Worm (Caenorhabditis elegans) whole organism, young adult: Measurements from ENCODE around the gene cest-16.

Experiments used
- B0035.1 ChIP-seq: sonication (generic microtip); optimal IDR thresholded peaks from 2 replicates; lab custom pipeline; 2016; ENCODE audit warnings: missing genetic modification characterization, mild to moderate bottlenecking, missing compliant biosample characterization, missing genotype, missing genetic modification reagents
- B0261.1 ChIP-seq: sonication (generic microtip); optimal IDR thresholded peaks from 2 replicates; lab custom pipeline; 2016; ENCODE audit warnings: mild to moderate bottlenecking, missing genetic modification characterization, moderate library complexity, missing compliant biosample characterization
- F37B4.10 ChIP-seq: fragments of 200-800 bp; sonication (Bioruptor generic); IDR thresholded peaks from 2 replicates; pipeline ENCODE4 v1.3.6; 2022; ENCODE audit warnings: missing genetic modification characterization, missing compliant biosample characterization
- F55B11.4 ChIP-seq: sonication (generic microtip); optimal IDR thresholded peaks from 2 replicates; lab custom pipeline; 2016; ENCODE audit warnings: missing compliant biosample characterization, missing genetic modification characterization, borderline replicate concordance; ENCODE audit not compliant: insufficient read depth
- K12H6.12 ChIP-seq: fragments of 200-800 bp; sonication (Bioruptor generic); optimal IDR thresholded peaks from 2 replicates; lab custom pipeline; 2018; ENCODE audit warnings: mild to moderate bottlenecking, missing genetic modification characterization, missing compliant biosample characterization
- Y53F4B.3 ChIP-seq: fragments of 200-800 bp; sonication (Bioruptor generic); IDR thresholded peaks from 2 replicates; pipeline ENCODE4 v1.3.6; 2022; ENCODE audit warnings: missing genetic modification reagents, missing genetic modification characterization, missing compliant biosample characterization
- akir-1 ChIP-seq: fragments of 200-800 bp; sonication (Bioruptor generic); optimal IDR thresholded peaks from 2 replicates; lab custom pipeline; 2018; ENCODE audit warnings: mild to moderate bottlenecking, missing genetic modification characterization, moderate library complexity, missing compliant biosample characterization
- aptf-2 ChIP-seq: fragments of 200-800 bp; sonication (Bioruptor generic); conservative IDR thresholded peaks from 2 replicates; pipeline ENCODE4 v1.3.6; 2022; ENCODE audit warnings: missing genetic modification reagents, missing genetic modification characterization, missing compliant biosample characterization
- atf-7 ChIP-seq: sonication (generic microtip); optimal IDR thresholded peaks from 2 replicates; lab custom pipeline; 2017; ENCODE audit warnings: mild to moderate bottlenecking, missing genetic modification characterization, missing compliant biosample characterization
- bed-1 ChIP-seq: fragments of 200-800 bp; sonication (Bioruptor generic); IDR thresholded peaks from 2 replicates; pipeline ENCODE4 v1.3.6; 2022; ENCODE audit warnings: missing genetic modification reagents, missing genetic modification characterization, missing compliant biosample characterization
- bed-2 ChIP-seq: fragments of 200-800 bp; sonication (Bioruptor generic); IDR thresholded peaks from 2 replicates; pipeline ENCODE4 v1.3.6; 2022; ENCODE audit warnings: missing genetic modification reagents, missing genetic modification characterization, missing compliant biosample characterization
- ceh-58 ChIP-seq: fragments of 200-800 bp; sonication (Bioruptor generic); IDR thresholded peaks from 2 replicates; pipeline ENCODE4 v1.3.6; 2022; ENCODE audit warnings: missing genetic modification characterization, missing compliant biosample characterization
- ceh-79 ChIP-seq: sonication (generic microtip); optimal IDR thresholded peaks from 2 replicates; lab custom pipeline; 2017; ENCODE audit warnings: mild to moderate bottlenecking, missing genetic modification characterization, missing compliant biosample characterization
- ceh-91 ChIP-seq: fragments of 200-800 bp; sonication (Bioruptor generic); IDR thresholded peaks from 2 replicates; pipeline ENCODE4 v1.3.6; 2022; ENCODE audit warnings: missing genetic modification reagents, missing genetic modification characterization, missing compliant biosample characterization
- dpl-1 ChIP-seq: fragments of 150-350 bp; optimal IDR thresholded peaks from 2 replicates; lab custom pipeline; 2014; ENCODE audit warnings: missing biosample characterization, missing genetic modification reagents, missing genetic modification characterization
- ets-4 ChIP-seq: fragments of 200-800 bp; sonication (Bioruptor generic); optimal IDR thresholded peaks from 2 replicates; lab custom pipeline; 2018; ENCODE audit warnings: mild to moderate bottlenecking, missing genetic modification characterization, missing compliant biosample characterization
- fkh-3 ChIP-seq: sonication (generic microtip); optimal IDR thresholded peaks from 2 replicates; lab custom pipeline; 2016; ENCODE audit warnings: mild to moderate bottlenecking, missing genetic modification characterization, missing compliant biosample characterization
- hmg-1.2 ChIP-seq: fragments of 200-800 bp; sonication (Bioruptor generic); IDR thresholded peaks from 2 replicates; pipeline ENCODE4 v1.3.6; 2022; ENCODE audit warnings: missing genetic modification reagents, missing genetic modification characterization, missing compliant biosample characterization
- hsf-1 ChIP-seq: fragments of 200-800 bp; sonication (Bioruptor generic); IDR thresholded peaks from 2 replicates; pipeline ENCODE4 v1.3.6; 2022; ENCODE audit warnings: missing genetic modification reagents, missing genetic modification characterization, missing compliant biosample characterization
- let-607 ChIP-seq, 2 experiments: fragments of 200-800 bp in 1 of 2; sonication (Bioruptor generic) in 1 of 2; sonication (generic microtip) in 1 of 2; optimal IDR thresholded peaks; 2 replicates each; lab custom pipeline; 2016 to 2018; ENCODE audit warnings: mild to moderate bottlenecking in 2 of 2, missing compliant biosample characterization in 2 of 2, missing genetic modification characterization in 2 of 2, moderate library complexity in 2 of 2, missing genotype in 1 of 2
- lin-35 ChIP-seq, 3 experiments: fragments of 150-350 bp in 2 of 3; sonication (generic microtip) in 1 of 3; optimal IDR thresholded peaks; 2 replicates each; lab custom pipeline; 2014 to 2018; ENCODE audit warnings: missing biosample characterization in 3 of 3, missing genetic modification characterization in 3 of 3, missing genetic modification reagents in 3 of 3
- lin-40 ChIP-seq: sonication (generic microtip); optimal IDR thresholded peaks from 2 replicates; lab custom pipeline; 2016; ENCODE audit warnings: missing genetic modification characterization, mild to moderate bottlenecking, missing compliant biosample characterization, missing genotype, missing genetic modification reagents
- madf-10 ChIP-seq: sonication (generic microtip); optimal IDR thresholded peaks from 2 replicates; lab custom pipeline; 2016; ENCODE audit warnings: mild to moderate bottlenecking, missing genetic modification characterization, missing compliant biosample characterization
- nfya-1 ChIP-seq: sonication (generic microtip); optimal IDR thresholded peaks from 2 replicates; lab custom pipeline; 2017; ENCODE audit warnings: antibody characterized with exemption, missing compliant biosample characterization, missing genetic modification characterization, borderline replicate concordance; ENCODE audit not compliant: insufficient read depth
- nhr-120 ChIP-seq: fragments of 200-800 bp; sonication (Bioruptor generic); IDR thresholded peaks from 2 replicates; pipeline ENCODE4 v1.3.6; 2022; ENCODE audit warnings: missing genetic modification characterization, missing compliant biosample characterization
- rpc-1 ChIP-seq, 2 experiments: fragments of 150-350 bp in 1 of 2; sonication (generic microtip) in 1 of 2; optimal IDR thresholded peaks; 2 replicates each; lab custom pipeline; 2014 to 2018; ENCODE audit warnings: missing biosample characterization in 1 of 2, missing genetic modification characterization in 1 of 2, missing genetic modification reagents in 1 of 2, missing genotype in 1 of 2
- snpc-1.3 ChIP-seq: sonication (generic microtip); optimal IDR thresholded peaks from 2 replicates; lab custom pipeline; 2017; ENCODE audit warnings: missing genetic modification characterization, mild to moderate bottlenecking, missing compliant biosample characterization, antibody characterized with exemption, moderate library complexity, missing genotype, missing genetic modification reagents; ENCODE audit not compliant: insufficient read depth
- sptf-2 ChIP-seq: fragments of 200-800 bp; sonication (Bioruptor generic); optimal IDR thresholded peaks from 2 replicates; lab custom pipeline; 2018; ENCODE audit warnings: mild to moderate bottlenecking, missing genetic modification characterization, missing compliant biosample characterization
- ztf-6 ChIP-seq: fragments of 200-800 bp; sonication (Bioruptor generic); IDR thresholded peaks from 2 replicates; pipeline ENCODE4 v1.3.6; 2022; ENCODE audit warnings: missing genetic modification reagents, missing genetic modification characterization, missing compliant biosample characterization

Gene cest-16

DNA sequence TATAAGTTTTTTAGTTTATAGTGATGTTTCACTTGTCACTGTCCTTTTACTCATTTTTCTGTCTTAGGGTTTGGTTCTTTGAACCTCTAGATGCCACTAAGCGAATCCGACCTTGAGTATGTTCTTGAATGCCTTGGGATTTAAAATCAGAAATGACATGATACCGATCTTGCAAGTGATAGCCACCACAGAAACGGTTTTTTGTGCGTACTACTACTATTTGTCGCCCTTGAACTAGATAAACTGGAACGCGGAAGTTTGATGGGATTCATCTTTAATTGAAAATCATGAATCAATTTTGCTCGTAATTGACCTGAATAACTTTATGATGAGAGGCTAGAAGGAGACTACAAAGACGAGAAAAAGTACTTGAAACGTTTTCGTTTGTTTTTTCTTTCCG is 19.1 kb downstream of the cest-16 start:
- TF ChIP-seq dpl-1 (GFP tag; lab: Kevin White, UChicago) (no peak), snpc-1.3 (tag; lab: Kevin White, UChicago) (no peak), ceh-91 (GFP tag; lab: Robert Waterston, UW) (no peak), nfya-1 (tag; lab: Kevin White, UChicago) (no peak)

DNA sequence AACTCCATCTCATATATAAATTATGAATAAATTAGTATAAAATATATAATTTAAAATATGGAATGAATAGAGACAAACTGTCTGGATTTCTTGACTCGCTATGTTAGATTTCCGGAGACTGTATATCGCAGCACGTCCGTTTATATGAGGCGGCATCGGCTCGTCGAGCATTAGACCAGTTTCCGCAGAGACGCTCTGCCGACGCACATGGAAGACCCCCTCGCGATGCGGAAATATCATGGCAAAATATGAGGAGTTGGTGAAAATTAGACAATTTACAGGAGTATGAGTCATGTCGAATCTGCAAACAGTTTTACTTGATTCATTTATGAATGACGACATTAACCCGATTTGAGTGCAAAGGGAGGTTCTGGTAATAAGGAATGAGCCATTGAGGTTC is 19.8 kb downstream of the cest-16 start, which contains the start of gene chtb-3:
TSS of gene chtb-3 (minus strand) at position 101 of the 400 bp plus-strand sequence.
- no peak for TF ChIP-seq rpc-1 (optimal IDR thresholded peaks at IDR 0.05; lab: Kevin White, UChicago)
- no peak for TF ChIP-seq rpc-1 (tag; optimal IDR thresholded peaks at IDR 0.05; lab: Kevin White, UChicago)
- TF ChIP-seq madf-10 (tag; lab: Kevin White, UChicago) = no peak
- TF ChIP-seq F37B4.10 (GFP tag; lab: Robert Waterston, UW) = no peak
- no peak for TF ChIP-seq ets-4 (GFP tag; lab: Kevin White, UChicago)
- TF ChIP-seq B0035.1 (tag; lab: Kevin White, UChicago) = no peak
- no peak for TF ChIP-seq fkh-3 (tag; lab: Kevin White, UChicago)
- no peak for TF ChIP-seq hmg-1.2 (GFP tag; lab: Robert Waterston, UW)
- TF ChIP-seq F55B11.4 (tag; lab: Kevin White, UChicago) = no peak

DNA sequence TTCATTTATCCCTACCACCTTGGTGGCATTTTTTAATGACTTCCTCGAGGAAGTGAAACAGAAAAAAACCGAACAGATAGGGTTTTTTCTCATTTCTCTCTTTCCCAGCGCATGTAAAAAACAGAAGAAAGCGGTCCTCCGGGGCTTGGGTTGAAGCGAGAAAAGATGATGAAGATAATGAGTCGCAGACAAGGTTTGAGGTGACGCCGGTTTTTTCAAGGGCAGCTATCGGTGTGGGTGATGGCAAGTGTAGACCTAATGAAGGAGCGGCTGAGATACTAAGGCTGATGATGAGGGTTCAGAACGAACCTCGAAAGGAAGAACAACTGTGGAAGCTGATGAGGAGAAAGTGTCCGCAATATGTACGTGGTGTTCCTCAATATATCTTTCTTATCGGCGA is 21.1 kb downstream of the cest-16 start:
- 0 out of 2 replicates have a peak, but pooled peaks have one; percentile 17 for TF ChIP-seq hsf-1 (GFP tag; lab: Robert Waterston, UW)
- no peak for TF ChIP-seq ceh-79 (tag; lab: Kevin White, UChicago)

DNA sequence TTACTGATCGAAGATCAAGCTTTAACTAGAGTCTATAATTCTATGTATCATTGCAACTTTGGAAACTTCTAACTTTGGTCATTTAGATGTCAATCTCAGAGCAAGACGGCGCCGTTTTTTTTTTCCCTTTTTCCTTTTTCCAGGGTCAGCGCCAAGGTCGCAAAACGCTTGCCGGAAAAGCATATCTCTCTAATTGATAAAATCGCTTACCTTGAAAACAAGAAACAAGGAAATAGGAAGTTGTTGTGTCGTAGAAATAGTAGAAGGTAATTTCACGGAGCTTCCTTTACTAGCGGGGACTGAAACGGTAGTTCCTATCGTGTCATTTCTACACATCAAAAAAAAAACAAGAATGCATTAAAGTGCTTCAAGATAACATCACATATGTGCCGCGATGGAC is 21.6 kb downstream of the cest-16 start:
- TF ChIP-seq let-607 (tag; optimal IDR thresholded peaks at IDR 0.05; lab: Kevin White, UChicago) = no peak
- TF ChIP-seq bed-2 (GFP tag; lab: Robert Waterston, UW) = no peak
- TF ChIP-seq ceh-58 (GFP tag; lab: Robert Waterston, UW) = no peak
- TF ChIP-seq ceh-79 (tag; lab: Kevin White, UChicago) = no peak

DNA sequence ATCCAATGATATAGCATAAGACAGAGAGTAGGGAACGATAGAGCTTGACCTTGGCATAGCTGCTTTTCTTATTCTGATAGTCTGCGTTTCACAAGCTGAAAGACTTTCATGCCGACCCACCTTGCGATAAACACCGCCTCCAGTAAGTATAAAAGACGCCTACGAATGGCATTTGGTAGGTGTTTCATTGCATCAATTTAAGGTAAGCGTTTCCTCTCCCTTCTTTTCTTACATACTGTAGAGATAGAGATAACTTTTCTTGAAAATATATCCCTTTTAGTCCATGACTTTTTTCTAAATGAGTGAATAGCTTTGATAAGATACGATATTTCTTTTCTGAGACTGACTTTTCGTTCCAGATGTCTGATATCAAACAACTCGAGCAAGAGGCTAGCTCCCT is 23.4 kb downstream of the cest-16 start, which contains the start of gene col-167:
TSS of gene col-167 (plus strand) at position 360 of the 400 bp plus-strand sequence.
- TF ChIP-seq K12H6.12 (tag; lab: Kevin White, UChicago) = no peak
- TF ChIP-seq akir-1 (GFP tag; lab: Kevin White, UChicago) = no peak
- TF ChIP-seq Y53F4B.3 (GFP tag; lab: Robert Waterston, UW) = no peak
- no peak for TF ChIP-seq nhr-120 (GFP tag; lab: Robert Waterston, UW)
- no peak for TF ChIP-seq fkh-3 (tag; lab: Kevin White, UChicago)
- no peak for TF ChIP-seq ztf-6 (GFP tag; lab: Robert Waterston, UW)
- TF ChIP-seq atf-7 = no peak
- TF ChIP-seq lin-40 = no peak
- no peak for TF ChIP-seq B0261.1 (tag; lab: Kevin White, UChicago)
- no peak for TF ChIP-seq bed-1 (GFP tag; lab: Robert Waterston, UW)
- no peak for TF ChIP-seq sptf-2 (GFP tag; lab: Kevin White, UChicago)
- no peak for TF ChIP-seq aptf-2 (GFP tag; lab: Robert Waterston, UW)
- TF ChIP-seq lin-35 (GFP tag; optimal IDR thresholded peaks at IDR 0.05; lab: Kevin White, UChicago) = no peak
